Fruit fly (Drosophila melanogaster): Measurements from ENCODE around the gene CG11122.

Gene CG11122

DNA sequence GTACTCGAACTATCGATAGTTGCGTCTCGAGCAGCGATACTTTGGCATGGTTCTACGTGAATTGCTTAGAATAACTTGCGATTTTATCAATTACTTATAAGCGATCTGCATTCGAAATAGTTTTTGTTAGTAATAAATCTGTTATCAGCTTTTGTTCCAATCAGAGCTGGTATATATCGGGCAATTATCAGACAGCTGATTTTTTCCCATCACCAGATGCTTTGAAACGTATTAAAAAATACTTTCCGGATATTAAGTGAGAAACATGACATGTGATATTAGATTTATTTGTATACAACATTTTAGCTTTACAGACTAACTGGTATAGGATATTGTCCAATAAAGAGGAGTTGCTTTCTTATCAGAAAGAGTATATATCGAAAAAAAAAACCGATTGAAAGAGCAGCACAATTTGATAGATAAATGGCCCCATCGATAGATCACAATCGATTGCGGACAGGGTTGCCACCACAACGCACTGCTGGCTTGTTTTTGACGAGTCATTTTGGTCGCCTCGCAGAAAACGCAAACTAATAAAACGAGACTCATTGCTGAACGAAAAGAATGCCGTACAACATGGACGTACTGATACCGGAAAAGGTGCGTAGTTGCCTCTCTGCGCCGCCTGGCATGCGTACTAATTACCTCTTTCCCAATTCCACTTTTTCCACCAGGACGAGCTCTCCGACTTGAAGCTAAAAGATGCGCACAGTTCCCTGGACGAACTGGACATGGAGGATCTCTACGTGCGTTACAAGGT lies 403 bp upstream of the CG11122 start, which contains the start of gene Rpt3 (continued):
- TF ChIP-seq CG14441 (GFP tag; IDR thresholded peaks at IDR 0.05) (no peak), HmgZ (tag; optimal IDR thresholded peaks at IDR 0.05) (no peak), sens (GFP tag) (peak; percentile 83), Atf6 (GFP tag; IDR thresholded peaks at IDR 0.05) (no peak), fd64A (GFP tag; optimal IDR thresholded peaks at IDR 0.05) (no peak), gfzf (GFP tag; optimal IDR thresholded peaks at IDR 0.05) (peak; percentile 40), lab (GFP tag; optimal IDR thresholded peaks at IDR 0.05) (no peak), Sry-β (GFP tag; optimal IDR thresholded peaks at IDR 0.05) (no peak), CG30431 (GFP tag; optimal IDR thresholded peaks at IDR 0.05) (no peak), nau (GFP tag; optimal IDR thresholded peaks at IDR 0.05) (no peak), hth (optimal IDR thresholded peaks at IDR 0.05) (no peak), Xrp1 (GFP tag; IDR thresholded peaks at IDR 0.05) (no peak), Doc3 (GFP tag; IDR thresholded peaks at IDR 0.05; ENCODE audit: partially characterized antibody) (peak; percentile 75), MESR4 (GFP tag; optimal IDR thresholded peaks at IDR 0.05) (peak; percentile 78), CG4424 (GFP tag; optimal IDR thresholded peaks at IDR 0.05) (no peak), CG16863 (GFP tag; optimal IDR thresholded peaks at IDR 0.05) (peak; percentile 59), sisA (GFP tag; IDR thresholded peaks at IDR 0.05) (no peak), Side (GFP tag; optimal IDR thresholded peaks at IDR 0.05) (no peak), Hr51 (GFP tag; optimal IDR thresholded peaks at IDR 0.05) (no peak), CG14050 (GFP tag; IDR thresholded peaks at IDR 0.05) (no peak), CrebB (tag; optimal IDR thresholded peaks at IDR 0.05) (no peak), CG7786 (GFP tag; optimal IDR thresholded peaks at IDR 0.05) (no peak), pnt (GFP tag; optimal IDR thresholded peaks at IDR 0.05) (no peak), dpn (GFP tag; optimal IDR thresholded peaks at IDR 0.05) (peak in 1 of 2 experiments; percentile 24), Ets97D (GFP tag; optimal IDR thresholded peaks at IDR 0.05) (peak; percentile 65), ind (GFP tag; optimal IDR thresholded peaks at IDR 0.05) (no peak), Fer1 (GFP tag; optimal IDR thresholded peaks at IDR 0.05) (no peak), Bteb2 (GFP tag; optimal IDR thresholded peaks at IDR 0.05) (no peak), CG6765 (GFP tag; optimal IDR thresholded peaks at IDR 0.05) (no peak), ash1 (GFP tag; optimal IDR thresholded peaks at IDR 0.05) (no peak), CG6254 (GFP tag; optimal IDR thresholded peaks at IDR 0.05) (no peak), kay (GFP tag; optimal IDR thresholded peaks at IDR 0.05) (no peak), amos (GFP tag; IDR thresholded peaks at IDR 0.05; ENCODE audit: partially characterized antibody) (peak; percentile 73), Sin3A (optimal IDR thresholded peaks at IDR 0.05) (peak; percentile 79), CkIIα-i1 (GFP tag; IDR thresholded peaks at IDR 0.05) (no peak), luna (GFP tag; optimal IDR thresholded peaks at IDR 0.05) (no peak), CG9727 (GFP tag; optimal IDR thresholded peaks at IDR 0.05) (no peak), CG31224 (GFP tag; IDR thresholded peaks at IDR 0.05) (no peak), CG17912 (GFP tag; optimal IDR thresholded peaks at IDR 0.05) (no peak), CG31388 (GFP tag; optimal IDR thresholded peaks at IDR 0.05) (no peak), CG2199 (GFP tag; IDR thresholded peaks at IDR 0.05) (no peak), CG15601 (tag; optimal IDR thresholded peaks at IDR 0.05) (no peak), ems (GFP tag; optimal IDR thresholded peaks at IDR 0.05) (no peak), Vsx1 (GFP tag; optimal IDR thresholded peaks at IDR 0.05) (no peak), CG16779 (GFP tag; IDR thresholded peaks at IDR 0.05) (no peak), Fer3 (tag; optimal IDR thresholded peaks at IDR 0.05) (no peak), CTCF (GFP tag; optimal IDR thresholded peaks at IDR 0.05) (no peak), Dek (tag; optimal IDR thresholded peaks at IDR 0.05) (no peak), sim (GFP tag; IDR thresholded peaks at IDR 0.05) (no peak), ato (GFP tag; IDR thresholded peaks at IDR 0.05; ENCODE audit: partially characterized antibody) (peak; percentile 43; the same call in 1 of the 2 replicates), tup (GFP tag; optimal IDR thresholded peaks at IDR 0.05) (no peak)

All from whole organism, embryonic.